Worm (Caenorhabditis elegans) whole organism, L4 larva: ENCODE data around the gene nhr-106.

Experiments used
- aha-1 ChIP-seq: fragments of 150-350 bp; peaks from one replicate; lab custom pipeline; 2014; ENCODE audit warnings: missing biosample characterization, missing genetic modification characterization
- ama-1 ChIP-seq: fragments of 150-350 bp; optimal IDR thresholded peaks from 2 replicates; lab custom pipeline; 2014; ENCODE audit warnings: inconsistent platforms, mixed read lengths
- nhr-111 ChIP-seq: fragments of 200-800 bp; sonication (Bioruptor generic); optimal IDR thresholded peaks from 2 replicates; lab custom pipeline; 2018; ENCODE audit warnings: mild to moderate bottlenecking, missing genetic modification characterization, missing compliant biosample characterization
- skn-1 ChIP-seq: fragments of 150-350 bp; optimal IDR thresholded peaks from 2 replicates; lab custom pipeline; 2014; ENCODE audit warnings: missing biosample characterization, missing genetic modification characterization

- TF ChIP-seq ama-1: no peak
- no peak for TF ChIP-seq aha-1 (tag; lab: Kevin White, UChicago)
- TF ChIP-seq skn-1 (tag; lab: Kevin White, UChicago): no peak
- TF ChIP-seq nhr-111 (GFP tag; lab: Kevin White, UChicago): no peak
Observed at ce11 chrV:505191-505590, 15.8 kb downstream of the nhr-106 start, which contains the start of gene srlf-19.
